Worm (Caenorhabditis elegans) whole organism, L1 larva: Measurements from ENCODE around the gene rps-5.

Source experiments
- C34B4.2 ChIP-seq: sonication (generic microtip); optimal IDR thresholded peaks from 2 replicates; lab custom pipeline; 2017; ENCODE audit warnings: mild to moderate bottlenecking, missing genetic modification characterization, missing compliant biosample characterization
- aha-1 ChIP-seq: fragments of 150-350 bp; optimal IDR thresholded peaks from 2 replicates; lab custom pipeline; 2014; ENCODE audit warnings: missing biosample characterization, missing genetic modification characterization
- alr-1 ChIP-seq: fragments of 200-800 bp; sonication (Bioruptor generic); optimal IDR thresholded peaks from 2 replicates; lab custom pipeline; 2018; ENCODE audit warnings: borderline replicate concordance, mild to moderate bottlenecking, missing genetic modification characterization, missing compliant biosample characterization
- aly-2 ChIP-seq: fragments of 150-350 bp; optimal IDR thresholded peaks from 2 replicates; lab custom pipeline; 2014; ENCODE audit warnings: missing biosample characterization, missing genetic modification characterization
- blmp-1 ChIP-seq: fragments of 150-350 bp; optimal IDR thresholded peaks from 2 replicates; lab custom pipeline; 2014; ENCODE audit warnings: missing biosample characterization, missing genetic modification characterization
- ceh-63 ChIP-seq: fragments of 200-800 bp; sonication (Bioruptor generic); optimal IDR thresholded peaks from 2 replicates; lab custom pipeline; 2018; ENCODE audit warnings: mild to moderate bottlenecking, missing genetic modification characterization, missing compliant biosample characterization
- ceh-82 ChIP-seq, 3 experiments: fragments of 150-350 bp in 1 of 3; sonication (generic microtip) in 2 of 3; optimal IDR thresholded peaks; 2 replicates each; lab custom pipeline; 2014 to 2017; ENCODE audit warnings: missing biosample characterization in 3 of 3, missing genetic modification characterization in 3 of 3
- dsc-1 ChIP-seq: sonication (generic microtip); optimal IDR thresholded peaks from 2 replicates; lab custom pipeline; 2016; ENCODE audit warnings: mild to moderate bottlenecking, missing genetic modification characterization, missing compliant biosample characterization
- efl-3 ChIP-seq: fragments of 200-800 bp; sonication (Bioruptor generic); optimal IDR thresholded peaks from 2 replicates; lab custom pipeline; 2018; ENCODE audit warnings: mild to moderate bottlenecking, missing genetic modification characterization, missing compliant biosample characterization
- egl-13 ChIP-seq: sonication (generic microtip); optimal IDR thresholded peaks from 2 replicates; lab custom pipeline; 2016; ENCODE audit warnings: missing genotype, missing genetic modification reagents, missing genetic modification characterization, missing compliant biosample characterization
- elt-3 ChIP-seq, 6 experiments: fragments of 150-350 bp in 1 of 6; sonication (generic microtip); optimal IDR thresholded peaks; 2 replicates each; lab custom pipeline; 2017 to 2018; ENCODE audit warnings: missing biosample characterization in 6 of 6, missing genetic modification characterization in 6 of 6, inconsistent platforms in 1 of 6
- ets-5 ChIP-seq: fragments of 200-800 bp; sonication (Bioruptor generic); IDR thresholded peaks from 2 replicates; pipeline ENCODE4 v1.3.6; 2022; ENCODE audit warnings: missing genetic modification characterization, missing compliant biosample characterization
- fkh-10 ChIP-seq: sonication (generic microtip); optimal IDR thresholded peaks from 2 replicates; lab custom pipeline; 2017; ENCODE audit warnings: missing biosample characterization, missing genetic modification reagents, missing genetic modification characterization
- fkh-8 ChIP-seq: sonication (generic microtip); optimal IDR thresholded peaks from 2 replicates; lab custom pipeline; 2016; ENCODE audit warnings: mild to moderate bottlenecking, missing genetic modification characterization, missing compliant biosample characterization
- fos-1 ChIP-seq: fragments of 150-350 bp; optimal IDR thresholded peaks from 2 replicates; lab custom pipeline; 2014; ENCODE audit warnings: missing biosample characterization, missing genetic modification characterization
- grh-1 ChIP-seq: fragments of 200-800 bp; sonication (Bioruptor generic); IDR thresholded peaks from 2 replicates; pipeline ENCODE4 v1.3.6; 2022; ENCODE audit warnings: missing genetic modification reagents, missing genetic modification characterization, missing compliant biosample characterization
- hlh-17 ChIP-seq: fragments of 200-800 bp; sonication (Bioruptor generic); optimal IDR thresholded peaks from 2 replicates; lab custom pipeline; 2018; ENCODE audit warnings: missing genetic modification characterization, mild to moderate bottlenecking, missing compliant biosample characterization, moderate library complexity, borderline replicate concordance
- irx-1 ChIP-seq: sonication (generic microtip); optimal IDR thresholded peaks from 2 replicates; lab custom pipeline; 2016; ENCODE audit warnings: missing genetic modification characterization, missing compliant biosample characterization
- jun-1 ChIP-seq: fragments of 150-350 bp; optimal IDR thresholded peaks from 2 replicates; lab custom pipeline; 2014; ENCODE audit warnings: missing biosample characterization, missing genetic modification reagents, missing genetic modification characterization
- lin-14 ChIP-seq: fragments of 200-800 bp; sonication (Bioruptor generic); optimal IDR thresholded peaks from 2 replicates; lab custom pipeline; 2018; ENCODE audit warnings: mild to moderate bottlenecking, missing genetic modification characterization, moderate library complexity, missing compliant biosample characterization
- lin-35 ChIP-seq, 2 experiments: fragments of 150-350 bp; optimal IDR thresholded peaks; 2 replicates each; lab custom pipeline; 2014; ENCODE audit warnings: missing biosample characterization in 2 of 2, missing genetic modification characterization in 2 of 2, missing genetic modification reagents in 2 of 2
- lin-39 ChIP-seq: fragments of 150-350 bp; optimal IDR thresholded peaks from 2 replicates; lab custom pipeline; 2014; ENCODE audit warnings: missing biosample characterization, missing genetic modification reagents, missing genetic modification characterization
- lir-3 ChIP-seq: sonication (generic microtip); optimal IDR thresholded peaks from 2 replicates; lab custom pipeline; 2016; ENCODE audit warnings: mild to moderate bottlenecking, missing genetic modification characterization, moderate library complexity, missing compliant biosample characterization; ENCODE audit not compliant: poor library complexity
- mef-2 ChIP-seq: fragments of 150-350 bp; optimal IDR thresholded peaks from 2 replicates; lab custom pipeline; 2014; ENCODE audit warnings: missing biosample characterization, missing genetic modification characterization
- nhr-11 ChIP-seq: fragments of 150-350 bp; optimal IDR thresholded peaks from 2 replicates; lab custom pipeline; 2014; ENCODE audit warnings: missing biosample characterization, missing genetic modification characterization
- nhr-237 ChIP-seq: fragments of 150-350 bp; optimal IDR thresholded peaks from 2 replicates; lab custom pipeline; 2014; ENCODE audit warnings: missing biosample characterization, missing genetic modification characterization
- nhr-28 ChIP-seq: fragments of 150-350 bp; optimal IDR thresholded peaks from 2 replicates; lab custom pipeline; 2014; ENCODE audit warnings: missing biosample characterization, missing genetic modification characterization
- nhr-47 ChIP-seq: sonication (generic microtip); optimal IDR thresholded peaks from 2 replicates; lab custom pipeline; 2016; ENCODE audit warnings: mild to moderate bottlenecking, missing genetic modification characterization, moderate library complexity, missing compliant biosample characterization
- nhr-71 ChIP-seq: sonication (generic microtip); optimal IDR thresholded peaks from 2 replicates; lab custom pipeline; 2016; ENCODE audit warnings: mild to moderate bottlenecking, missing genetic modification characterization, moderate library complexity, missing compliant biosample characterization
- nhr-77 ChIP-seq: fragments of 150-350 bp; optimal IDR thresholded peaks from 2 replicates; lab custom pipeline; 2014; ENCODE audit warnings: missing biosample characterization, missing genetic modification characterization
- nhr-84 ChIP-seq: sonication (generic microtip); optimal IDR thresholded peaks from 2 replicates; lab custom pipeline; 2017; ENCODE audit warnings: missing biosample characterization, missing genetic modification characterization
- nhr-90 ChIP-seq: sonication (generic microtip); optimal IDR thresholded peaks from 2 replicates; lab custom pipeline; 2016; ENCODE audit warnings: mild to moderate bottlenecking, missing genetic modification characterization, missing compliant biosample characterization; ENCODE audit not compliant: poor library complexity
- pag-3 ChIP-seq: sonication (generic microtip); optimal IDR thresholded peaks from 2 replicates; lab custom pipeline; 2017; ENCODE audit warnings: missing genetic modification characterization, mild to moderate bottlenecking, missing compliant biosample characterization, antibody characterized with exemption, borderline replicate concordance; ENCODE audit not compliant: insufficient read depth
- pax-3 ChIP-seq: fragments of 200-800 bp; sonication (Bioruptor generic); optimal IDR thresholded peaks from 2 replicates; lab custom pipeline; 2018; ENCODE audit warnings: mild to moderate bottlenecking, missing genetic modification characterization, moderate library complexity, missing compliant biosample characterization
- pqm-1 ChIP-seq: sonication (generic microtip); optimal IDR thresholded peaks from 3 replicates; lab custom pipeline; 2017; ENCODE audit warnings: missing biosample characterization, missing genetic modification characterization
- rnt-1 ChIP-seq: sonication (generic microtip); optimal IDR thresholded peaks from 2 replicates; lab custom pipeline; 2016; ENCODE audit warnings: mild to moderate bottlenecking, missing genetic modification characterization, moderate library complexity, missing compliant biosample characterization
- snpc-4 ChIP-seq: fragments of 150-350 bp; optimal IDR thresholded peaks from 2 replicates; lab custom pipeline; 2014; ENCODE audit warnings: missing biosample characterization, missing genetic modification characterization
- sptf-1 ChIP-seq: fragments of 150-350 bp; optimal IDR thresholded peaks from 2 replicates; lab custom pipeline; 2014; ENCODE audit warnings: missing biosample characterization, missing genetic modification characterization
- unc-30 ChIP-seq: sonication (generic microtip); optimal IDR thresholded peaks from 2 replicates; lab custom pipeline; 2017; ENCODE audit warnings: missing biosample characterization, missing genetic modification characterization
- unc-98 ChIP-seq: fragments of 200-800 bp; sonication (Bioruptor generic); IDR thresholded peaks from 2 replicates; pipeline ENCODE4 v1.3.6; 2022; ENCODE audit warnings: missing genetic modification characterization, missing compliant biosample characterization
- vab-15 ChIP-seq: sonication (generic microtip); optimal IDR thresholded peaks from 2 replicates; lab custom pipeline; 2017; ENCODE audit warnings: missing genotype, mild to moderate bottlenecking, missing genetic modification characterization, missing compliant biosample characterization
- xbp-1 ChIP-seq: sonication (generic microtip); optimal IDR thresholded peaks from 2 replicates; lab custom pipeline; 2016; ENCODE audit warnings: missing genetic modification characterization, missing compliant biosample characterization
- zag-1 ChIP-seq: fragments of 150-350 bp; optimal IDR thresholded peaks from 2 replicates; lab custom pipeline; 2014; ENCODE audit warnings: missing biosample characterization, missing genetic modification characterization
- ztf-11 ChIP-seq, 2 experiments: sonication (generic microtip); optimal IDR thresholded peaks; 2 replicates each; lab custom pipeline; 2016 to 2017; ENCODE audit warnings: missing genetic modification characterization in 2 of 2, missing biosample characterization in 1 of 2, missing compliant biosample characterization in 1 of 2
- ztf-4 ChIP-seq: fragments of 150-350 bp; optimal IDR thresholded peaks from 2 replicates; lab custom pipeline; 2014; ENCODE audit warnings: missing biosample characterization, missing genetic modification characterization

rps-5 gene

ce11 chrIV:11080823-11081285, 30.0 kb downstream of the rps-5 start, which contains the start of gene atg-7 (continued):
- TF ChIP-seq fkh-10 (GFP tag; lab: Kevin White, UChicago) (no peak), aly-2 (tag; lab: Kevin White, UChicago) (peak; percentile 22), nhr-77 (no peak), mef-2 (tag; lab: Kevin White, UChicago) (no peak), ets-5 (no peak), blmp-1 (tag; lab: Kevin White, UChicago) (no peak), nhr-28 (tag; lab: Kevin White, UChicago) (no peak), ceh-82 (tag; optimal IDR thresholded peaks at IDR 0.05; lab: Kevin White, UChicago) (no peak), dsc-1 (tag; lab: Kevin White, UChicago) (peak; percentile 25), ztf-4 (peak; percentile 12), C34B4.2 (tag; lab: Kevin White, UChicago) (no peak), lin-14 (GFP tag; lab: Kevin White, UChicago) (no peak), nhr-90 (tag; lab: Kevin White, UChicago) (peak; percentile 5), fkh-8 (tag; lab: Kevin White, UChicago) (no peak), nhr-11 (no peak), elt-3 (tag; optimal IDR thresholded peaks at IDR 0.05; lab: Kevin White, UChicago) (no peak), aha-1 (tag; lab: Kevin White, UChicago) (no peak)

ce11 chrIV:11078482-11078881, 32.4 kb downstream of the rps-5 start, which contains the start of gene Y5F2A.4:
Gene Y5F2A.4 (minus strand): TSS chrIV:11078582.
- TF ChIP-seq pax-3 (no peak), xbp-1 (tag; lab: Kevin White, UChicago) (no peak), jun-1 (no peak), nhr-84 (tag; lab: Kevin White, UChicago) (no peak), nhr-11 (no peak), lin-39 (no peak), hlh-17 (no peak), C34B4.2 (tag; lab: Kevin White, UChicago) (no peak), rnt-1 (tag; lab: Kevin White, UChicago) (no peak), efl-3 (GFP tag; lab: Kevin White, UChicago) (no peak), blmp-1 (tag; lab: Kevin White, UChicago) (no peak), nhr-237 (no peak), pqm-1 (tag; lab: Kevin White, UChicago) (no peak)

- TF ChIP-seq lir-3 (peak; percentile 57), nhr-237 (peak; percentile 68), rnt-1 (tag; lab: Kevin White, UChicago) (peak; percentile 71)
Observed at ce11 chrIV:11070895-11071294, 40.0 kb downstream of the rps-5 start.

ce11 chrIV:11068314-11068713, 42.5 kb downstream of the rps-5 start:
- TF ChIP-seq alr-1 (tag; lab: Kevin White, UChicago) (no peak), pax-3 (no peak), pag-3 (tag; lab: Kevin White, UChicago) (no peak), egl-13 (tag; lab: Kevin White, UChicago) (no peak), ztf-11 (tag; optimal IDR thresholded peaks at IDR 0.05; lab: Kevin White, UChicago) (no peak), grh-1 (GFP tag; lab: Robert Waterston, UW) (no peak), unc-98 (GFP tag; lab: Robert Waterston, UW) (peak; percentile 44; the same call in 1 of the 2 replicates), sptf-1 (tag; lab: Kevin White, UChicago) (no peak), unc-30 (tag; lab: Kevin White, UChicago) (no peak), lir-3 (peak; percentile 60), fkh-10 (GFP tag; lab: Kevin White, UChicago) (no peak), fos-1 (tag; lab: Kevin White, UChicago) (peak; percentile 33), vab-15 (tag; lab: Kevin White, UChicago) (no peak), mef-2 (tag; lab: Kevin White, UChicago) (no peak), aha-1 (tag; lab: Kevin White, UChicago) (no peak), lin-35 (GFP tag; optimal IDR thresholded peaks at IDR 0.05; lab: Kevin White, UChicago) (no peak), snpc-4 (tag; lab: Kevin White, UChicago) (no peak), zag-1 (tag; lab: Kevin White, UChicago) (no peak), nhr-47 (tag; lab: Kevin White, UChicago) (peak; percentile 53), dsc-1 (tag; lab: Kevin White, UChicago) (no peak), irx-1 (tag; lab: Kevin White, UChicago) (no peak), pqm-1 (tag; lab: Kevin White, UChicago) (no peak), lin-14 (GFP tag; lab: Kevin White, UChicago) (peak; percentile 90), ceh-63 (GFP tag; lab: Kevin White, UChicago) (no peak), nhr-71 (tag; lab: Kevin White, UChicago) (peak; percentile 96), C34B4.2 (tag; lab: Kevin White, UChicago) (no peak), jun-1 (no peak), elt-3 (tag; optimal IDR thresholded peaks at IDR 0.05; lab: Kevin White, UChicago) (no peak), rnt-1 (tag; lab: Kevin White, UChicago) (peak; percentile 82)
